Worm (Caenorhabditis elegans) whole organism, young adult: Measurements from ENCODE around the gene T28A11.25.

Source experiments
- B0019.2 ChIP-seq: fragments of 200-800 bp; sonication (Bioruptor generic); conservative IDR thresholded peaks from 2 replicates; pipeline ENCODE4 v1.3.6; 2022; ENCODE audit warnings: missing genetic modification reagents, missing genetic modification characterization, missing compliant biosample characterization
- D2030.7 ChIP-seq: fragments of 200-800 bp; sonication (Bioruptor generic); IDR thresholded peaks from 2 replicates; pipeline ENCODE4 v1.3.6; 2022; ENCODE audit warnings: missing genetic modification reagents, missing genetic modification characterization, missing compliant biosample characterization
- F22D6.2 ChIP-seq: sonication (generic microtip); optimal IDR thresholded peaks from 2 replicates; lab custom pipeline; 2016; ENCODE audit warnings: mild to moderate bottlenecking, missing genetic modification characterization, missing compliant biosample characterization
- F57C9.4 ChIP-seq: sonication (generic microtip); optimal IDR thresholded peaks from 2 replicates; lab custom pipeline; 2017; ENCODE audit warnings: mild to moderate bottlenecking, missing genetic modification characterization, missing compliant biosample characterization
- K11D2.4 ChIP-seq: fragments of 200-800 bp; sonication (Bioruptor generic); IDR thresholded peaks from 2 replicates; pipeline ENCODE4 v1.3.6; 2022; ENCODE audit warnings: missing genetic modification reagents, missing genetic modification characterization, missing compliant biosample characterization
- T26A5.8 ChIP-seq: sonication (generic microtip); optimal IDR thresholded peaks from 2 replicates; lab custom pipeline; 2016; ENCODE audit warnings: missing genetic modification characterization, missing compliant biosample characterization
- Y67H2A.10 ChIP-seq: fragments of 200-800 bp; sonication (Bioruptor generic); conservative IDR thresholded peaks from 2 replicates; pipeline ENCODE4 v1.3.6; 2022; ENCODE audit warnings: missing genetic modification reagents, missing genetic modification characterization, missing compliant biosample characterization
- akir-1 ChIP-seq: fragments of 200-800 bp; sonication (Bioruptor generic); optimal IDR thresholded peaks from 2 replicates; lab custom pipeline; 2018; ENCODE audit warnings: mild to moderate bottlenecking, missing genetic modification characterization, moderate library complexity, missing compliant biosample characterization
- attf-3 ChIP-seq: fragments of 200-800 bp; sonication (Bioruptor generic); conservative IDR thresholded peaks from 2 replicates; pipeline ENCODE4 v1.3.6; 2022; ENCODE audit warnings: missing genetic modification reagents, missing genetic modification characterization, missing compliant biosample characterization
- attf-5 ChIP-seq: fragments of 200-800 bp; sonication (Bioruptor generic); optimal IDR thresholded peaks from 2 replicates; lab custom pipeline; 2018; ENCODE audit warnings: mild to moderate bottlenecking, missing genetic modification characterization, missing compliant biosample characterization
- bed-1 ChIP-seq: fragments of 200-800 bp; sonication (Bioruptor generic); IDR thresholded peaks from 2 replicates; pipeline ENCODE4 v1.3.6; 2022; ENCODE audit warnings: missing genetic modification reagents, missing genetic modification characterization, missing compliant biosample characterization
- bed-2 ChIP-seq: fragments of 200-800 bp; sonication (Bioruptor generic); IDR thresholded peaks from 2 replicates; pipeline ENCODE4 v1.3.6; 2022; ENCODE audit warnings: missing genetic modification reagents, missing genetic modification characterization, missing compliant biosample characterization
- ceh-58 ChIP-seq: fragments of 200-800 bp; sonication (Bioruptor generic); IDR thresholded peaks from 2 replicates; pipeline ENCODE4 v1.3.6; 2022; ENCODE audit warnings: missing genetic modification characterization, missing compliant biosample characterization
- ceh-91 ChIP-seq: fragments of 200-800 bp; sonication (Bioruptor generic); IDR thresholded peaks from 2 replicates; pipeline ENCODE4 v1.3.6; 2022; ENCODE audit warnings: missing genetic modification reagents, missing genetic modification characterization, missing compliant biosample characterization
- die-1 ChIP-seq: sonication (generic microtip); optimal IDR thresholded peaks from 2 replicates; lab custom pipeline; 2016; ENCODE audit warnings: missing genotype, mild to moderate bottlenecking, missing genetic modification characterization, missing compliant biosample characterization
- dpff-1 ChIP-seq: sonication (generic microtip); optimal IDR thresholded peaks from 2 replicates; lab custom pipeline; 2017; ENCODE audit warnings: mild to moderate bottlenecking, missing genetic modification characterization, missing compliant biosample characterization
- hlh-12 ChIP-seq: sonication (generic microtip); optimal IDR thresholded peaks from 2 replicates; lab custom pipeline; 2016; ENCODE audit warnings: missing genetic modification characterization, missing compliant biosample characterization
- hsf-1 ChIP-seq: fragments of 200-800 bp; sonication (Bioruptor generic); IDR thresholded peaks from 2 replicates; pipeline ENCODE4 v1.3.6; 2022; ENCODE audit warnings: missing genetic modification reagents, missing genetic modification characterization, missing compliant biosample characterization
- let-607 ChIP-seq, 2 experiments: fragments of 200-800 bp in 1 of 2; sonication (Bioruptor generic) in 1 of 2; sonication (generic microtip) in 1 of 2; optimal IDR thresholded peaks; 2 replicates each; lab custom pipeline; 2016 to 2018; ENCODE audit warnings: mild to moderate bottlenecking in 2 of 2, missing compliant biosample characterization in 2 of 2, missing genetic modification characterization in 2 of 2, moderate library complexity in 2 of 2, missing genotype in 1 of 2
- lsl-1 ChIP-seq: fragments of 200-800 bp; sonication (Bioruptor generic); optimal IDR thresholded peaks from 2 replicates; lab custom pipeline; 2018; ENCODE audit warnings: mild to moderate bottlenecking, missing genetic modification characterization, moderate library complexity, missing compliant biosample characterization
- madf-6 ChIP-seq: fragments of 200-800 bp; sonication (Bioruptor generic); IDR thresholded peaks from 2 replicates; pipeline ENCODE4 v1.3.6; 2022; ENCODE audit warnings: missing genetic modification reagents, missing genetic modification characterization, missing compliant biosample characterization
- mel-28 ChIP-seq: sonication (generic microtip); optimal IDR thresholded peaks from 2 replicates; lab custom pipeline; 2016; ENCODE audit warnings: borderline replicate concordance, mild to moderate bottlenecking, missing genetic modification characterization, missing compliant biosample characterization
- nhr-90 ChIP-seq: sonication (generic microtip); optimal IDR thresholded peaks from 2 replicates; lab custom pipeline; 2016; ENCODE audit warnings: missing genotype, mild to moderate bottlenecking, missing genetic modification characterization, missing compliant biosample characterization
- pbrm-1 ChIP-seq: fragments of 200-800 bp; sonication (Bioruptor generic); IDR thresholded peaks from 2 replicates; pipeline ENCODE4 v1.3.6; 2022; ENCODE audit warnings: missing genetic modification reagents, missing genetic modification characterization, missing compliant biosample characterization
- pha-4 ChIP-seq: fragments of 150-350 bp; sonication (generic microtip); optimal IDR thresholded peaks from 2 replicates; lab custom pipeline; 2014; ENCODE audit warnings: missing biosample characterization, missing genetic modification reagents, missing genetic modification characterization
- snpc-1.1 ChIP-seq: sonication (generic microtip); optimal IDR thresholded peaks from 2 replicates; lab custom pipeline; 2017; ENCODE audit warnings: missing genetic modification characterization, mild to moderate bottlenecking, missing compliant biosample characterization, antibody characterized with exemption, moderate library complexity, missing genotype, missing genetic modification reagents; ENCODE audit not compliant: insufficient read depth
- snpc-3.4 ChIP-seq: sonication (generic microtip); optimal IDR thresholded peaks from 2 replicates; lab custom pipeline; 2017; ENCODE audit warnings: missing genetic modification characterization, mild to moderate bottlenecking, missing compliant biosample characterization, antibody characterized with exemption, moderate library complexity, missing genotype, missing genetic modification reagents
- sptf-2 ChIP-seq: fragments of 200-800 bp; sonication (Bioruptor generic); optimal IDR thresholded peaks from 2 replicates; lab custom pipeline; 2018; ENCODE audit warnings: mild to moderate bottlenecking, missing genetic modification characterization, missing compliant biosample characterization
- tlf-1 ChIP-seq: fragments of 200-800 bp; sonication (Bioruptor generic); optimal IDR thresholded peaks from 2 replicates; lab custom pipeline; 2018; ENCODE audit warnings: mild to moderate bottlenecking, missing genetic modification characterization, missing compliant biosample characterization
- unc-62 ChIP-seq: fragments of 150-350 bp; optimal IDR thresholded peaks from 2 replicates; lab custom pipeline; 2014; ENCODE audit warnings: missing biosample characterization, missing genetic modification reagents, missing genetic modification characterization
- xnd-1 ChIP-seq: sonication (generic microtip); optimal IDR thresholded peaks from 2 replicates; lab custom pipeline; 2016; ENCODE audit warnings: missing genotype, missing genetic modification reagents, missing genetic modification characterization, missing compliant biosample characterization
- zfh-2 ChIP-seq: fragments of 200-800 bp; sonication (Bioruptor generic); conservative IDR thresholded peaks from 2 replicates; pipeline ENCODE4 v1.3.6; 2022; ENCODE audit warnings: missing genetic modification reagents, missing genetic modification characterization, missing compliant biosample characterization
- ztf-22 ChIP-seq: fragments of 200-800 bp; sonication (Bioruptor generic); optimal IDR thresholded peaks from 2 replicates; lab custom pipeline; 2018; ENCODE audit warnings: mild to moderate bottlenecking, missing genetic modification characterization, moderate library complexity, missing compliant biosample characterization
- ztf-3 ChIP-seq: fragments of 200-800 bp; sonication (Bioruptor generic); optimal IDR thresholded peaks from 2 replicates; lab custom pipeline; 2018; ENCODE audit warnings: mild to moderate bottlenecking, missing genetic modification characterization, missing compliant biosample characterization

The T28A11.25 gene

ce11 chrV:3279138-3279537, 2.5 kb upstream of the T28A11.25 start:
- no peak for TF ChIP-seq F57C9.4
- no peak for TF ChIP-seq D2030.7 (GFP tag; lab: Robert Waterston, UW)
- TF ChIP-seq ceh-58 (GFP tag; lab: Robert Waterston, UW) = no peak
- TF ChIP-seq akir-1 (GFP tag; lab: Kevin White, UChicago) = no peak
- TF ChIP-seq Y67H2A.10 (GFP tag; lab: Robert Waterston, UW) = no peak
- no peak for TF ChIP-seq attf-3 (GFP tag; lab: Robert Waterston, UW)
- no peak for TF ChIP-seq F22D6.2 (tag; lab: Kevin White, UChicago)
- TF ChIP-seq attf-5 (GFP tag; lab: Kevin White, UChicago) = no peak
- no peak for TF ChIP-seq B0019.2 (GFP tag; lab: Robert Waterston, UW)
- no peak for TF ChIP-seq unc-62 (GFP tag; lab: Kevin White, UChicago)
- no peak for TF ChIP-seq zfh-2 (GFP tag; lab: Robert Waterston, UW)
- no peak for TF ChIP-seq bed-1
- no peak for TF ChIP-seq nhr-90 (tag; lab: Kevin White, UChicago)
- no peak for TF ChIP-seq sptf-2 (GFP tag; lab: Kevin White, UChicago)
- no peak for TF ChIP-seq snpc-1.1
- TF ChIP-seq ztf-22 (GFP tag; lab: Kevin White, UChicago) = no peak
- TF ChIP-seq, all 124 proteins: peak for 0

- TF ChIP-seq ceh-91 (GFP tag; lab: Robert Waterston, UW) (no peak), mel-28 (tag; lab: Kevin White, UChicago) (no peak), bed-2 (no peak), K11D2.4 (GFP tag; lab: Robert Waterston, UW) (no peak), T26A5.8 (tag; lab: Kevin White, UChicago) (no peak), hlh-12 (tag; lab: Kevin White, UChicago) (no peak), lsl-1 (GFP tag; lab: Kevin White, UChicago) (no peak), sptf-2 (GFP tag; lab: Kevin White, UChicago) (no peak), unc-62 (GFP tag; lab: Kevin White, UChicago) (no peak), snpc-3.4 (tag; lab: Kevin White, UChicago) (no peak), tlf-1 (GFP tag; lab: Kevin White, UChicago) (no peak)
These were observed 1.6 kb upstream of the T28A11.25 start, which contains the start of gene T28A11.2 for ce11 chrV:3280009-3280408. Gene T28A11.2, plus strand, starts transcription at chrV:3280379.

DNA sequence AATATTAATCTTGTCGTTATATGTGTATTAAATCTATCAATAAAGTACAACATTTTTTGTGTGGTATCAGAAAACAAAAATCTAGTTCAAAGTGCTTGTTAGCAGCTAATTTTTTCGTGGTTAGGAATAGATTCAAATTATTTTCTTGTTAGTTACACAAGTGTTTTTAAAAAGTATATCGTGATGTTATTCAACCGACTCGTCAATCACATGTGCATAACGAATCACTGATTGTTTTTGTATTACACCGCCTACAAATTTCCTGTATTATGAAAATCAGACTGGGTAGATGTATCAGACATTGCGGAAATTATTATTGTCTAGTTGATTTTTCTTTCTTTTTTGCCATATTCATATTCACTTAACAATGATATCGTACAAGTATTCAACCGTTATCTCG, 1.3 kb downstream of the T28A11.25 start, which contains the start of gene str-64:
Gene str-64 (plus strand): TSS at position 301 of the 400 bp plus-strand sequence.
- no peak for TF ChIP-seq mel-28 (tag; lab: Kevin White, UChicago)
- TF ChIP-seq attf-5 (GFP tag; lab: Kevin White, UChicago) = no peak
- TF ChIP-seq pbrm-1 (GFP tag; lab: Robert Waterston, UW) = no peak
- TF ChIP-seq xnd-1 (tag; lab: Kevin White, UChicago) = no peak
- no peak for TF ChIP-seq madf-6 (GFP tag; lab: Robert Waterston, UW)
- TF ChIP-seq pha-4 (tag; lab: Kevin White, UChicago) = no peak
- no peak for TF ChIP-seq hsf-1 (GFP tag; lab: Robert Waterston, UW)
- TF ChIP-seq die-1 (tag; lab: Kevin White, UChicago) = no peak
- TF ChIP-seq let-607 (tag; optimal IDR thresholded peaks at IDR 0.05; lab: Kevin White, UChicago) = no peak

ce11 chrV:3284629-3285028, 3.0 kb downstream of the T28A11.25 start, which contains the start of gene F35F10.5:
Gene F35F10.5, plus strand, starts transcription at chrV:3284929.
- TF ChIP-seq Y67H2A.10 (GFP tag; lab: Robert Waterston, UW) (no peak), ztf-3 (GFP tag; lab: Kevin White, UChicago) (no peak), dpff-1 (tag; lab: Kevin White, UChicago) (no peak)
